Worm (Caenorhabditis elegans) whole organism, mixed stage, embryonic: ENCODE results near the gene flwr-1.

Experiments
- ces-1 ChIP-seq: fragments of 150-350 bp; optimal IDR thresholded peaks from 2 replicates; lab custom pipeline; 2014; ENCODE audit warnings: missing biosample characterization, missing genetic modification reagents, missing genetic modification characterization
- lin-13 ChIP-seq: fragments of 150-350 bp; optimal IDR thresholded peaks from 2 replicates; lab custom pipeline; 2014; ENCODE audit warnings: missing biosample characterization, missing genetic modification characterization
- lin-32 ChIP-seq: fragments of 200-800 bp; sonication (Bioruptor generic); optimal IDR thresholded peaks from 2 replicates; lab custom pipeline; 2018; ENCODE audit warnings: mild to moderate bottlenecking, missing genetic modification characterization, missing compliant biosample characterization
- mab-5 ChIP-seq: fragments of 150-350 bp; optimal IDR thresholded peaks from 2 replicates; lab custom pipeline; 2014; ENCODE audit warnings: missing biosample characterization, missing genetic modification characterization
- mep-1 ChIP-seq: fragments of 150-350 bp; optimal IDR thresholded peaks from 2 replicates; lab custom pipeline; 2017; ENCODE audit warnings: missing biosample characterization, missing genetic modification reagents, missing genetic modification characterization, inconsistent platforms
- sptf-1 ChIP-seq: sonication (generic microtip); optimal IDR thresholded peaks from 2 replicates; lab custom pipeline; 2017; ENCODE audit warnings: mild to moderate bottlenecking, missing genetic modification characterization, moderate library complexity, missing compliant biosample characterization
- unc-39 ChIP-seq: fragments of 150-350 bp; optimal IDR thresholded peaks from 2 replicates; lab custom pipeline; 2014; ENCODE audit warnings: missing biosample characterization, missing genetic modification characterization
- unc-62 ChIP-seq: fragments of 150-350 bp; optimal IDR thresholded peaks from 2 replicates; lab custom pipeline; 2014; ENCODE audit warnings: missing biosample characterization, missing genetic modification reagents, missing genetic modification characterization

ce11 chrX:14960841-14961240, 9.2 kb downstream of the flwr-1 start:
- TF ChIP-seq lin-32 (GFP tag; lab: Kevin White, UChicago) (no peak), mep-1 (tag; lab: Kevin White, UChicago) (no peak), unc-39 (tag; lab: Kevin White, UChicago) (no peak), ces-1 (GFP tag; lab: Kevin White, UChicago) (no peak), unc-62 (GFP tag; lab: Kevin White, UChicago) (no peak), sptf-1 (tag; lab: Kevin White, UChicago) (no peak), lin-13 (no peak), mab-5 (tag; lab: Kevin White, UChicago) (no peak)
